Worm (Caenorhabditis elegans) whole organism, young adult: ENCODE data around the gene let-653.
A peak's percentile ranks its signal among the peaks of the same experiment; 100 is the strongest.

Experiments used
- B0336.3 ChIP-seq: fragments of 200-800 bp; sonication (Bioruptor generic); IDR thresholded peaks from 2 replicates; pipeline ENCODE4 v1.3.6; 2022; ENCODE audit warnings: missing genetic modification characterization, missing compliant biosample characterization
- C06A6.2 ChIP-seq: fragments of 200-800 bp; sonication (Bioruptor generic); conservative IDR thresholded peaks from 2 replicates; pipeline ENCODE4 v1.3.6; 2022; ENCODE audit warnings: missing genetic modification characterization, missing compliant biosample characterization
- C17E4.6 ChIP-seq: fragments of 200-800 bp; sonication (Bioruptor generic); IDR thresholded peaks from 2 replicates; pipeline ENCODE4 v1.3.6; 2022; ENCODE audit warnings: missing genetic modification reagents, missing genetic modification characterization, missing compliant biosample characterization
- F22D6.2 ChIP-seq: sonication (generic microtip); optimal IDR thresholded peaks from 2 replicates; lab custom pipeline; 2016; ENCODE audit warnings: mild to moderate bottlenecking, missing genetic modification characterization, missing compliant biosample characterization
- F33H1.4 ChIP-seq: fragments of 200-800 bp; sonication (Bioruptor generic); IDR thresholded peaks from 2 replicates; pipeline ENCODE4 v1.3.6; 2022; ENCODE audit warnings: missing genetic modification reagents, missing genetic modification characterization, missing compliant biosample characterization
- F52B5.7 ChIP-seq: sonication (generic microtip); optimal IDR thresholded peaks from 2 replicates; lab custom pipeline; 2016; ENCODE audit warnings: mild to moderate bottlenecking, missing genetic modification characterization, missing compliant biosample characterization
- F57A8.1 ChIP-seq: fragments of 200-800 bp; sonication (Bioruptor generic); optimal IDR thresholded peaks from 2 replicates; lab custom pipeline; 2018; ENCODE audit warnings: mild to moderate bottlenecking, missing genetic modification characterization, moderate library complexity, missing compliant biosample characterization
- K11D2.4 ChIP-seq: fragments of 200-800 bp; sonication (Bioruptor generic); IDR thresholded peaks from 2 replicates; pipeline ENCODE4 v1.3.6; 2022; ENCODE audit warnings: missing genetic modification reagents, missing genetic modification characterization, missing compliant biosample characterization
- K12H6.12 ChIP-seq: fragments of 200-800 bp; sonication (Bioruptor generic); optimal IDR thresholded peaks from 2 replicates; lab custom pipeline; 2018; ENCODE audit warnings: mild to moderate bottlenecking, missing genetic modification characterization, missing compliant biosample characterization
- T26A5.8 ChIP-seq: sonication (generic microtip); optimal IDR thresholded peaks from 2 replicates; lab custom pipeline; 2016; ENCODE audit warnings: missing genetic modification characterization, missing compliant biosample characterization
- ama-1 ChIP-seq, 3 experiments: fragments of 150-350 bp in 1 of 3; sonication (generic microtip) in 2 of 3; optimal IDR thresholded peaks; 2 replicates each; lab custom pipeline; 2014 to 2018; ENCODE audit warnings: missing biosample characterization in 2 of 3, missing genetic modification characterization in 2 of 3, missing genetic modification reagents in 2 of 3
- aptf-3 ChIP-seq: fragments of 200-800 bp; sonication (Bioruptor generic); IDR thresholded peaks from 2 replicates; pipeline ENCODE4 v1.3.6; 2022; ENCODE audit warnings: missing genetic modification characterization, missing compliant biosample characterization
- attf-6 ChIP-seq: fragments of 200-800 bp; sonication (Bioruptor generic); IDR thresholded peaks from 2 replicates; pipeline ENCODE4 v1.3.6; 2022; ENCODE audit warnings: missing genetic modification reagents, missing genetic modification characterization, missing compliant biosample characterization
- bed-1 ChIP-seq: fragments of 200-800 bp; sonication (Bioruptor generic); IDR thresholded peaks from 2 replicates; pipeline ENCODE4 v1.3.6; 2022; ENCODE audit warnings: missing genetic modification reagents, missing genetic modification characterization, missing compliant biosample characterization
- ceh-100 ChIP-seq: fragments of 200-800 bp; sonication (Bioruptor generic); IDR thresholded peaks from 2 replicates; pipeline ENCODE4 v1.3.6; 2022; ENCODE audit warnings: missing genetic modification reagents, missing genetic modification characterization, missing compliant biosample characterization
- ceh-27 ChIP-seq: fragments of 200-800 bp; sonication (Bioruptor generic); optimal IDR thresholded peaks from 2 replicates; lab custom pipeline; 2018; ENCODE audit warnings: mild to moderate bottlenecking, missing genetic modification characterization, moderate library complexity, missing compliant biosample characterization
- chd-7 ChIP-seq: sonication (generic microtip); optimal IDR thresholded peaks from 2 replicates; lab custom pipeline; 2016; ENCODE audit warnings: mild to moderate bottlenecking, missing genetic modification characterization, moderate library complexity, missing compliant biosample characterization
- die-1 ChIP-seq: sonication (generic microtip); optimal IDR thresholded peaks from 2 replicates; lab custom pipeline; 2016; ENCODE audit warnings: missing genotype, mild to moderate bottlenecking, missing genetic modification characterization, missing compliant biosample characterization
- egl-44 ChIP-seq: fragments of 200-800 bp; sonication (Bioruptor generic); IDR thresholded peaks from 2 replicates; pipeline ENCODE4 v1.3.6; 2022; ENCODE audit warnings: missing genetic modification reagents, missing genetic modification characterization, missing compliant biosample characterization
- egrh-3 ChIP-seq: fragments of 200-800 bp; sonication (Bioruptor generic); IDR thresholded peaks from 2 replicates; pipeline ENCODE4 v1.3.6; 2022; ENCODE audit warnings: missing genetic modification reagents, missing genetic modification characterization, missing compliant biosample characterization
- ets-4 ChIP-seq: fragments of 200-800 bp; sonication (Bioruptor generic); optimal IDR thresholded peaks from 2 replicates; lab custom pipeline; 2018; ENCODE audit warnings: mild to moderate bottlenecking, missing genetic modification characterization, missing compliant biosample characterization
- him-1 ChIP-seq: sonication (generic microtip); optimal IDR thresholded peaks from 2 replicates; lab custom pipeline; 2016; ENCODE audit warnings: missing genotype, missing genetic modification reagents, missing genetic modification characterization, missing compliant biosample characterization
- hmg-1.2 ChIP-seq: fragments of 200-800 bp; sonication (Bioruptor generic); IDR thresholded peaks from 2 replicates; pipeline ENCODE4 v1.3.6; 2022; ENCODE audit warnings: missing genetic modification reagents, missing genetic modification characterization, missing compliant biosample characterization
- lag-1 ChIP-seq: fragments of 200-800 bp; sonication (Bioruptor generic); IDR thresholded peaks from 2 replicates; pipeline ENCODE4 v1.3.6; 2022; ENCODE audit warnings: missing genetic modification reagents, missing genetic modification characterization, missing compliant biosample characterization
- let-607 ChIP-seq, 2 experiments: fragments of 200-800 bp in 1 of 2; sonication (Bioruptor generic) in 1 of 2; sonication (generic microtip) in 1 of 2; optimal IDR thresholded peaks; 2 replicates each; lab custom pipeline; 2016 to 2018; ENCODE audit warnings: mild to moderate bottlenecking in 2 of 2, missing compliant biosample characterization in 2 of 2, missing genetic modification characterization in 2 of 2, moderate library complexity in 2 of 2, missing genotype in 1 of 2
- lin-40 ChIP-seq: sonication (generic microtip); optimal IDR thresholded peaks from 2 replicates; lab custom pipeline; 2016; ENCODE audit warnings: missing genetic modification characterization, mild to moderate bottlenecking, missing compliant biosample characterization, missing genotype, missing genetic modification reagents
- madf-10 ChIP-seq: sonication (generic microtip); optimal IDR thresholded peaks from 2 replicates; lab custom pipeline; 2016; ENCODE audit warnings: mild to moderate bottlenecking, missing genetic modification characterization, missing compliant biosample characterization
- mcd-1 ChIP-seq: fragments of 200-800 bp; sonication (Bioruptor generic); IDR thresholded peaks from 2 replicates; pipeline ENCODE4 v1.3.6; 2022; ENCODE audit warnings: missing genetic modification reagents, missing genetic modification characterization, missing compliant biosample characterization
- mel-28 ChIP-seq: sonication (generic microtip); optimal IDR thresholded peaks from 2 replicates; lab custom pipeline; 2016; ENCODE audit warnings: borderline replicate concordance, mild to moderate bottlenecking, missing genetic modification characterization, missing compliant biosample characterization
- nfya-1 ChIP-seq: sonication (generic microtip); optimal IDR thresholded peaks from 2 replicates; lab custom pipeline; 2017; ENCODE audit warnings: antibody characterized with exemption, missing compliant biosample characterization, missing genetic modification characterization, borderline replicate concordance; ENCODE audit not compliant: insufficient read depth
- nhr-179 ChIP-seq: sonication (generic microtip); optimal IDR thresholded peaks from 2 replicates; lab custom pipeline; 2016; ENCODE audit warnings: mild to moderate bottlenecking, missing genetic modification characterization, missing compliant biosample characterization
- pha-4 ChIP-seq: fragments of 150-350 bp; sonication (generic microtip); optimal IDR thresholded peaks from 2 replicates; lab custom pipeline; 2014; ENCODE audit warnings: missing biosample characterization, missing genetic modification reagents, missing genetic modification characterization
- repo-1 ChIP-seq: sonication (generic microtip); optimal IDR thresholded peaks from 2 replicates; lab custom pipeline; 2017; ENCODE audit warnings: mild to moderate bottlenecking, missing genetic modification characterization, missing compliant biosample characterization
- rpc-1 ChIP-seq, 2 experiments: fragments of 150-350 bp in 1 of 2; sonication (generic microtip) in 1 of 2; optimal IDR thresholded peaks; 2 replicates each; lab custom pipeline; 2014 to 2018; ENCODE audit warnings: missing biosample characterization in 1 of 2, missing genetic modification characterization in 1 of 2, missing genetic modification reagents in 1 of 2, missing genotype in 1 of 2
- sea-2 ChIP-seq: fragments of 200-800 bp; sonication (Bioruptor generic); IDR thresholded peaks from 2 replicates; pipeline ENCODE4 v1.3.6; 2022; ENCODE audit warnings: missing genetic modification characterization, missing compliant biosample characterization
- snpc-1.3 ChIP-seq: sonication (generic microtip); optimal IDR thresholded peaks from 2 replicates; lab custom pipeline; 2017; ENCODE audit warnings: missing genetic modification characterization, mild to moderate bottlenecking, missing compliant biosample characterization, antibody characterized with exemption, moderate library complexity, missing genotype, missing genetic modification reagents; ENCODE audit not compliant: insufficient read depth
- unc-62 ChIP-seq: fragments of 150-350 bp; optimal IDR thresholded peaks from 2 replicates; lab custom pipeline; 2014; ENCODE audit warnings: missing biosample characterization, missing genetic modification reagents, missing genetic modification characterization
- xnd-1 ChIP-seq: sonication (generic microtip); optimal IDR thresholded peaks from 2 replicates; lab custom pipeline; 2016; ENCODE audit warnings: missing genotype, missing genetic modification reagents, missing genetic modification characterization, missing compliant biosample characterization
- zfh-2 ChIP-seq: fragments of 200-800 bp; sonication (Bioruptor generic); conservative IDR thresholded peaks from 2 replicates; pipeline ENCODE4 v1.3.6; 2022; ENCODE audit warnings: missing genetic modification reagents, missing genetic modification characterization, missing compliant biosample characterization
- ztf-26 ChIP-seq: sonication (generic microtip); optimal IDR thresholded peaks from 2 replicates; lab custom pipeline; 2017; ENCODE audit warnings: missing genetic modification characterization, missing compliant biosample characterization
- ztf-28 ChIP-seq: fragments of 200-800 bp; sonication (Bioruptor generic); IDR thresholded peaks from 2 replicates; pipeline ENCODE4 v1.3.6; 2022; ENCODE audit warnings: missing genetic modification reagents, missing genetic modification characterization, missing compliant biosample characterization

The let-653 gene

ce11 chrIV:11863428-11863827, 22.0 kb upstream of the let-653 start:
- TF ChIP-seq pha-4 (tag; lab: Kevin White, UChicago) (no peak), ama-1 (optimal IDR thresholded peaks at IDR 0.05; lab: Kevin White, UChicago) (no peak), ama-1 (GFP tag; optimal IDR thresholded peaks at IDR 0.05; lab: Kevin White, UChicago) (no peak), nfya-1 (tag; lab: Kevin White, UChicago) (no peak), bed-1 (GFP tag; lab: Robert Waterston, UW) (no peak), die-1 (tag; lab: Kevin White, UChicago) (no peak), C06A6.2 (GFP tag; lab: Robert Waterston, UW) (no peak), F57A8.1 (no peak), B0336.3 (GFP tag; lab: Robert Waterston, UW) (no peak), T26A5.8 (no peak), ets-4 (no peak), aptf-3 (GFP tag; lab: Robert Waterston, UW) (no peak)

DNA sequence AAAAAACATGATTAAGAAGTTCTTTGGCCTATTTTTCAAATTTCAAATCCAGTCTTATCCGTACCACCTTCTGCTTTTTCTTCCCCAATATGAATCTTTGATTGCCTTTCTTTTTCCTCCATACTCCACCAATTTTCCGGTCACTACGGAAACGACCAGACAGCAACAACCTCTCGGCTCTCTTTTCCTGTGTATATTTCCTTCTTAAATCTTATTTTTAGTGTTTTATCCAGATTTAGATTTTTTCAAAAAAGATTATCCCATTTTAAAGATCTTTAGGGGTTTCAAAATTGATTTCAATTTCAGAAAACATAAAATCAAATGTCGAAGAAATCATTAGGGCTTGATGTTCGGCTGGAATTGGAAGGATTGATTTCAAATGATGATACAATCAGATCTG, 21.2 kb upstream of the let-653 start, which contains the start of gene trpa-1:
Gene trpa-1 (plus strand): TSS at position 301 of the 400 bp plus-strand sequence.
- no peak for TF ChIP-seq chd-7

DNA sequence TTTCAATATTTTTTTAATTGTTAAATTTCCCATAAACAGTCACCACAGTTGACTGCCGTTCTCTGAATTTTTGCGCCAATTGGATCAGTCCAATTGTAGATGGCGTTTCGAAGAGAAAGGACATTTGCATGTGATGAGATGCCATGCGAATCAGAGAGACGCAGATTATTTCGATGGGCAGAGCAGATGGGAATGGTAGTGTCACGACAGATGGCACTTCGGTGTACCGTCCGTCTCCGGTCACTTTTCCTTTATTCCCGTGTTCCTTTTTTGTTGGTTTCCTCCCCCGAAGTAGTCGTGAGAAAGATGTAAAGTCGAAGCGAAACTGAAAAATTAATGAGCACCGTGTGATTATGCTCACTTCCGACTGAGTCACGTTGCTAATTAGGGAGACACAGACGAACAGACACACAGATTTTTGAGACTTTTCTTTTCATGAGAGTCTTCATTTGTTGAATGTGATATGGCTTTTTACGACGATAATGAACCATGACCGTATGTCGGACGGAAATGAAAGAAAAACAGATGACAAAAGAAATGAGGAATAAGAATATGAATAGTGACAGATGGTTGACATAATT, 17.7 kb upstream of the let-653 start:
- TF ChIP-seq F52B5.7 (tag; lab: Kevin White, UChicago) (no peak), snpc-1.3 (no peak), xnd-1 (tag; lab: Kevin White, UChicago) (no peak), F22D6.2 (tag; lab: Kevin White, UChicago) (no peak), unc-62 (no peak), nhr-179 (no peak), repo-1 (tag; lab: Kevin White, UChicago) (no peak), ztf-28 (GFP tag; lab: Robert Waterston, UW) (no peak), egl-44 (GFP tag; lab: Robert Waterston, UW) (no peak), mel-28 (tag; lab: Kevin White, UChicago) (no peak), him-1 (no peak), K11D2.4 (no peak), rpc-1 (optimal IDR thresholded peaks at IDR 0.05; lab: Kevin White, UChicago) (no peak), rpc-1 (tag; optimal IDR thresholded peaks at IDR 0.05; lab: Kevin White, UChicago) (no peak), aptf-3 (GFP tag; lab: Robert Waterston, UW) (no peak), sea-2 (GFP tag; lab: Robert Waterston, UW) (no peak)

DNA sequence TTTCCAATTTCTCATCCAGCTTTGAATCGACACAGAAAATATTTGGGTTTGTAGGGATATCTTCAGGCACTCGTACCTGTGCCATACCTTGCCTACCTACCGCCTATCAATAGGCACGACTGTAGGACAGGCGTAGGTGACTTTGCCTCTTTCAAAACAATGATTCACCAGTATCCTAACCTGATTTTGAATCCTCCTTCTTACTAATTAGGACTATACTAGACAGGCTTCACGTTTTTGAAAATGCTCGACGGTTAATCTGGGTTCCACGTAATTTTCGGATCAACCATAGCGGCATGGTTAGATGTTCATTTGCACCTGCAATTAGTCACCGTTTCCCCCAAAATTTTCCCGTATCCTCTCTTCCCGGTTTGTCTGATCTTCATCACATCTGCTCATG, 17.0 kb upstream of the let-653 start:
- no peak for TF ChIP-seq attf-6 (GFP tag; lab: Robert Waterston, UW)

- TF ChIP-seq C17E4.6 (GFP tag; lab: Robert Waterston, UW) (no peak), ceh-100 (GFP tag; lab: Robert Waterston, UW) (no peak), let-607 (tag; optimal IDR thresholded peaks at IDR 0.05; lab: Kevin White, UChicago) (no peak), lin-40 (tag; lab: Kevin White, UChicago) (no peak), lag-1 (GFP tag; lab: Robert Waterston, UW) (no peak), hmg-1.2 (peak; percentile 37; the same call in 1 of the 2 replicates), mcd-1 (GFP tag; lab: Robert Waterston, UW) (peak; percentile 31; the same call in 1 of the 2 replicates), madf-10 (tag; lab: Kevin White, UChicago) (peak; percentile 39), die-1 (tag; lab: Kevin White, UChicago) (no peak), zfh-2 (GFP tag; lab: Robert Waterston, UW) (peak; percentile 65), K12H6.12 (tag; lab: Kevin White, UChicago) (peak; percentile 9), egrh-3 (GFP tag; lab: Robert Waterston, UW) (0 out of 2 replicates have a peak, but pooled peaks have one; percentile 10), ztf-26 (tag; lab: Kevin White, UChicago) (no peak), F33H1.4 (no peak), ceh-27 (peak; percentile 1)
Observed at ce11 chrIV:11871083-11871482, 14.3 kb upstream of the let-653 start.
